Fruit fly (Drosophila melanogaster) whole organism, prepupa: ENCODE results near the gene CG42717.
A peak's percentile ranks its signal among the peaks of the same experiment; 100 is the strongest.

Source experiments
- Blimp-1 ChIP-seq: fragments of 200-800 bp; sonication (Bioruptor generic); optimal IDR thresholded peaks from 3 replicates; lab custom pipeline; 2017; ENCODE audit warnings: missing biosample characterization, missing genetic modification characterization, mild to moderate bottlenecking, moderate library complexity, missing genetic modification reagents
- CG10631 ChIP-seq: fragments of 200-800 bp; sonication (Bioruptor generic); optimal IDR thresholded peaks from 2 replicates; lab custom pipeline; 2016; ENCODE audit warnings: missing biosample characterization, missing genetic modification characterization
- CG10669 ChIP-seq: fragments of 200-800 bp; sonication (Bioruptor generic); optimal IDR thresholded peaks from 3 replicates; lab custom pipeline; 2018; ENCODE audit warnings: missing biosample characterization, mild to moderate bottlenecking, missing genetic modification characterization, moderate library complexity
- CG11762 ChIP-seq: fragments of 200-800 bp; sonication (Bioruptor generic); optimal IDR thresholded peaks from 3 replicates; lab custom pipeline; 2016; ENCODE audit warnings: missing biosample characterization, missing genetic modification characterization; ENCODE audit not compliant: insufficient read depth
- CG11902 ChIP-seq: fragments of 200-800 bp; sonication (Bioruptor generic); optimal IDR thresholded peaks from 3 replicates; lab custom pipeline; 2016; ENCODE audit warnings: missing biosample characterization, missing genetic modification characterization
- CG15336 ChIP-seq: fragments of 200-800 bp; sonication (Bioruptor generic); IDR thresholded peaks from 2 replicates; pipeline ENCODE4 v1.3.6; 2022; ENCODE audit warnings: missing biosample characterization, missing genetic modification characterization
- CG1621 ChIP-seq: fragments of 200-800 bp; sonication (Bioruptor generic); optimal IDR thresholded peaks from 3 replicates; lab custom pipeline; 2018; ENCODE audit warnings: missing biosample characterization, mild to moderate bottlenecking, missing genetic modification characterization
- CG32006 ChIP-seq: fragments of 200-800 bp; sonication (Bioruptor generic); optimal IDR thresholded peaks from 3 replicates; lab custom pipeline; 2017; ENCODE audit warnings: missing biosample characterization, mild to moderate bottlenecking, missing genetic modification characterization
- CG34406 ChIP-seq: fragments of 200-800 bp; sonication (Bioruptor generic); optimal IDR thresholded peaks from 3 replicates; lab custom pipeline; 2016; ENCODE audit warnings: missing biosample characterization, missing genetic modification characterization
- CG3919 ChIP-seq: fragments of 200-800 bp; sonication (Bioruptor generic); optimal IDR thresholded peaks from 3 replicates; lab custom pipeline; 2016; ENCODE audit warnings: missing biosample characterization, missing genetic modification characterization
- CG6163 ChIP-seq: fragments of 200-800 bp; sonication (Bioruptor generic); IDR thresholded peaks from 3 replicates; pipeline ENCODE4 v1.3.6; 2022; ENCODE audit warnings: missing biosample characterization, missing genetic modification characterization
- CG6276 ChIP-seq: fragments of 200-800 bp; sonication (Bioruptor generic); optimal IDR thresholded peaks from 2 replicates; lab custom pipeline; 2017; ENCODE audit warnings: missing biosample characterization, mild to moderate bottlenecking, missing genetic modification characterization
- CG6808 ChIP-seq: fragments of 200-800 bp; sonication (Bioruptor generic); optimal IDR thresholded peaks from 3 replicates; lab custom pipeline; 2017; ENCODE audit warnings: missing biosample characterization, missing genetic modification characterization, mild to moderate bottlenecking, moderate library complexity, missing genetic modification reagents
- CG6854 ChIP-seq: fragments of 200-800 bp; sonication (Bioruptor generic); optimal IDR thresholded peaks from 2 replicates; lab custom pipeline; 2017; ENCODE audit warnings: missing biosample characterization, mild to moderate bottlenecking, missing genetic modification characterization
- CG7368 ChIP-seq: fragments of 200-800 bp; sonication (Bioruptor generic); optimal IDR thresholded peaks from 3 replicates; lab custom pipeline; 2016; ENCODE audit warnings: missing biosample characterization, missing genetic modification characterization
- CG8119 ChIP-seq: fragments of 200-800 bp; sonication (Bioruptor generic); IDR thresholded peaks from 3 replicates; pipeline ENCODE4 v1.3.6; 2022; ENCODE audit warnings: missing biosample characterization, missing genetic modification characterization
- CG8319 ChIP-seq: fragments of 200-800 bp; sonication (Bioruptor generic); optimal IDR thresholded peaks from 3 replicates; lab custom pipeline; 2016; ENCODE audit warnings: missing biosample characterization, missing genetic modification characterization
- Eip75B ChIP-seq: fragments of 200-800 bp; sonication (Bioruptor generic); optimal IDR thresholded peaks from 3 replicates; lab custom pipeline; 2016; ENCODE audit warnings: missing biosample characterization, missing genetic modification characterization
- Eip78C ChIP-seq: fragments of 200-800 bp; sonication (Bioruptor generic); peaks from one replicate; lab custom pipeline; 2016; ENCODE audit warnings: missing biosample characterization, missing genetic modification characterization
- Eip93F ChIP-seq: fragments of 200-800 bp; sonication (Bioruptor generic); optimal IDR thresholded peaks from 2 replicates; lab custom pipeline; 2016; ENCODE audit warnings: missing biosample characterization, mild to moderate bottlenecking, missing genetic modification characterization
- Ets21C ChIP-seq: fragments of 200-800 bp; sonication (Bioruptor generic); optimal IDR thresholded peaks from 3 replicates; lab custom pipeline; 2016; ENCODE audit warnings: missing biosample characterization, missing genetic modification characterization
- Ets96B ChIP-seq: fragments of 200-800 bp; optimal IDR thresholded peaks from 2 replicates; lab custom pipeline; 2019; ENCODE audit warnings: missing biosample characterization, mild to moderate bottlenecking, missing genetic modification characterization, moderate library complexity
- Gug ChIP-seq: fragments of 200-800 bp; sonication (Bioruptor generic); IDR thresholded peaks from 2 replicates; pipeline ENCODE4 v1.3.6; 2022; ENCODE audit warnings: missing biosample characterization, missing genetic modification characterization
- Hr38 ChIP-seq: sonication (Bioruptor generic); optimal IDR thresholded peaks from 2 replicates; lab custom pipeline; 2016; ENCODE audit warnings: missing biosample characterization, missing genetic modification characterization
- Hr4 ChIP-seq: fragments of 200-800 bp; sonication (Bioruptor generic); optimal IDR thresholded peaks from 3 replicates; lab custom pipeline; 2016; ENCODE audit warnings: missing biosample characterization, missing genetic modification characterization
- Met ChIP-seq: fragments of 200-800 bp; sonication (Bioruptor generic); optimal IDR thresholded peaks from 3 replicates; lab custom pipeline; 2016; ENCODE audit warnings: missing biosample characterization, missing genetic modification characterization
- OdsH ChIP-seq: fragments of 200-800 bp; sonication (Bioruptor generic); optimal IDR thresholded peaks from 3 replicates; lab custom pipeline; 2016; ENCODE audit warnings: missing biosample characterization, missing genetic modification characterization
- Smox ChIP-seq: fragments of 200-800 bp; sonication (Bioruptor generic); optimal IDR thresholded peaks from 3 replicates; lab custom pipeline; 2016; ENCODE audit warnings: missing biosample characterization, missing genetic modification characterization
- Sox102F ChIP-seq: fragments of 200-800 bp; sonication (Bioruptor generic); optimal IDR thresholded peaks from 2 replicates; lab custom pipeline; 2016; ENCODE audit warnings: missing biosample characterization, mild to moderate bottlenecking, missing genetic modification characterization
- Sox14 ChIP-seq: fragments of 200-800 bp; sonication (Bioruptor generic); optimal IDR thresholded peaks from 3 replicates; lab custom pipeline; 2016; ENCODE audit warnings: missing biosample characterization, missing genetic modification characterization
- Sox15 ChIP-seq: fragments of 200-800 bp; sonication (Bioruptor generic); optimal IDR thresholded peaks from 3 replicates; lab custom pipeline; 2016; ENCODE audit warnings: missing biosample characterization, missing genetic modification characterization
- acj6 ChIP-seq: fragments of 200-800 bp; sonication (Bioruptor generic); optimal IDR thresholded peaks from 3 replicates; lab custom pipeline; 2016; ENCODE audit warnings: missing biosample characterization, missing genetic modification characterization
- cyc ChIP-seq: fragments of 200-800 bp; sonication (Bioruptor generic); optimal IDR thresholded peaks from 3 replicates; lab custom pipeline; 2016; ENCODE audit warnings: missing biosample characterization, missing genetic modification characterization
- dac ChIP-seq: fragments of 200-800 bp; sonication (Bioruptor generic); optimal IDR thresholded peaks from 2 replicates; lab custom pipeline; 2017; ENCODE audit warnings: missing biosample characterization, mild to moderate bottlenecking, missing genetic modification characterization
- dsx ChIP-seq: fragments of 200-800 bp; optimal IDR thresholded peaks from 3 replicates; lab custom pipeline; 2019; ENCODE audit warnings: missing biosample characterization, mild to moderate bottlenecking, missing genetic modification characterization, moderate library complexity; ENCODE audit not compliant: poor library complexity, severe bottlenecking
- eg ChIP-seq: fragments of 200-800 bp; sonication (Bioruptor generic); IDR thresholded peaks from 3 replicates; pipeline ENCODE4 v1.3.6; 2022; ENCODE audit warnings: missing biosample characterization, missing genetic modification characterization
- fd85E ChIP-seq: fragments of 200-800 bp; sonication (Bioruptor generic); optimal IDR thresholded peaks from 3 replicates; lab custom pipeline; 2016; ENCODE audit warnings: missing biosample characterization, missing genetic modification characterization
- fkh ChIP-seq: fragments of 200-800 bp; sonication (Bioruptor generic); optimal IDR thresholded peaks from 3 replicates; lab custom pipeline; 2017; ENCODE audit warnings: missing biosample characterization, mild to moderate bottlenecking, missing genetic modification characterization, moderate library complexity
- lz ChIP-seq: fragments of 200-800 bp; sonication (Bioruptor generic); optimal IDR thresholded peaks from 3 replicates; lab custom pipeline; 2016; ENCODE audit warnings: missing biosample characterization, missing genetic modification characterization
- pdm3 ChIP-seq: fragments of 200-800 bp; sonication (Bioruptor generic); optimal IDR thresholded peaks from 3 replicates; lab custom pipeline; 2016; ENCODE audit warnings: missing biosample characterization, missing genetic modification characterization
- ss ChIP-seq, 2 experiments: fragments of 200-800 bp; sonication (Bioruptor generic); optimal IDR thresholded peaks; 2 replicates in 1 of 2; 3 replicates in 1 of 2; lab custom pipeline; 2017 to 2018; ENCODE audit warnings: mild to moderate bottlenecking in 2 of 2, missing biosample characterization in 2 of 2, missing genetic modification characterization in 2 of 2, moderate library complexity in 1 of 2
- svp ChIP-seq: fragments of 200-800 bp; sonication (Bioruptor generic); peaks from one replicate; lab custom pipeline; 2016; ENCODE audit warnings: missing biosample characterization, missing genetic modification characterization
- topi ChIP-seq: fragments of 200-800 bp; sonication (Bioruptor generic); optimal IDR thresholded peaks from 3 replicates; lab custom pipeline; 2016; ENCODE audit warnings: missing biosample characterization, missing genetic modification characterization
- vri ChIP-seq: fragments of 200-800 bp; sonication (Bioruptor generic); optimal IDR thresholded peaks from 3 replicates; lab custom pipeline; 2016; ENCODE audit warnings: missing biosample characterization, mild to moderate bottlenecking, missing genetic modification characterization

Gene CG42717

dm6 chr3L:16037690-16038332 lies 4.8 kb upstream of the CG42717 start:
- peak; percentile 98 for TF ChIP-seq vri (GFP tag; lab: Kevin White, UChicago)
- TF ChIP-seq Met (GFP tag; lab: Kevin White, UChicago) = peak; percentile 32
- TF ChIP-seq Eip93F (GFP tag; lab: Kevin White, UChicago) = peak; percentile 92
- TF ChIP-seq CG8119 = peak; percentile 50; the same call in 2 of the 3 replicates
- no peak for TF ChIP-seq Smox (GFP tag; lab: Kevin White, UChicago)
- no peak for TF ChIP-seq Ets21C (GFP tag; lab: Kevin White, UChicago)
- TF ChIP-seq Ets96B (tag; lab: Kevin White, UChicago) = peak; percentile 19
- peak; percentile 24 for TF ChIP-seq dsx (GFP tag; lab: Kevin White, UChicago)
- peak; percentile 21 for TF ChIP-seq CG3919
- peak; percentile 77 for TF ChIP-seq eg (GFP tag; lab: Robert Waterston, UW)
- peak; percentile 20 for TF ChIP-seq CG6808 (GFP tag; lab: Kevin White, UChicago)
- peak; percentile 10 for TF ChIP-seq cyc
- TF ChIP-seq CG34406 (GFP tag; lab: Kevin White, UChicago) = peak; percentile 17
- TF ChIP-seq pdm3 = no peak
- peak; percentile 2 for TF ChIP-seq CG8319
- TF ChIP-seq Sox102F = peak; percentile 4
- peak; percentile 10 for TF ChIP-seq fd85E
- no peak for TF ChIP-seq dac (GFP tag; lab: Kevin White, UChicago)
- no peak for TF ChIP-seq CG11762
- TF ChIP-seq Eip78C (GFP tag; lab: Kevin White, UChicago) = peak; percentile 87
- TF ChIP-seq CG15336 (GFP tag; lab: Robert Waterston, UW) = 0 out of 2 replicates have a peak, but pooled peaks have one; percentile 11
- peak; percentile 18 for TF ChIP-seq Hr4 (GFP tag; lab: Kevin White, UChicago)
- TF ChIP-seq acj6 (GFP tag; lab: Kevin White, UChicago) = no peak
- TF ChIP-seq Eip75B (GFP tag; lab: Kevin White, UChicago) = peak; percentile 41
- peak; percentile 77 for TF ChIP-seq Sox14
- peak; percentile 2 to 53 for TF ChIP-seq ss (GFP tag; optimal IDR thresholded peaks at IDR 0.05; lab: Kevin White, UChicago)
- TF ChIP-seq CG7368 = no peak
- TF ChIP-seq CG6276 (GFP tag; lab: Kevin White, UChicago) = peak; percentile 1
- no peak for TF ChIP-seq lz (GFP tag; lab: Kevin White, UChicago)
- peak; percentile 19 for TF ChIP-seq CG32006 (GFP tag; lab: Kevin White, UChicago)
- TF ChIP-seq Sox15 = no peak
- TF ChIP-seq CG10669 (GFP tag; lab: Kevin White, UChicago) = no peak
- peak; percentile 4 for TF ChIP-seq CG11902 (GFP tag; lab: Kevin White, UChicago)
- no peak for TF ChIP-seq Hr38
- TF ChIP-seq OdsH (GFP tag; lab: Kevin White, UChicago) = no peak
- peak; percentile 59 for TF ChIP-seq topi (GFP tag; lab: Kevin White, UChicago)
- TF ChIP-seq svp (GFP tag; lab: Kevin White, UChicago) = peak; percentile 74
- no peak for TF ChIP-seq Blimp-1
- TF ChIP-seq CG10631 = no peak
- no peak for TF ChIP-seq fkh (GFP tag; lab: Kevin White, UChicago)
- TF ChIP-seq CG1621 = no peak
- TF ChIP-seq CG6854 (GFP tag; lab: Kevin White, UChicago) = no peak
- peak; percentile 68; the same call in 1 of the 3 replicates for TF ChIP-seq CG6163 (GFP tag; lab: Robert Waterston, UW)
- TF ChIP-seq Gug (GFP tag; lab: Robert Waterston, UW) = 0 out of 2 replicates have a peak, but pooled peaks have one; percentile 18
